Worm (Caenorhabditis elegans) whole organism, late embryonic: Measurements from ENCODE around the gene evl-20.

ENCODE experiments used
- C08G9.2 ChIP-seq: sonication (generic microtip); optimal IDR thresholded peaks from 2 replicates; lab custom pipeline; 2016; ENCODE audit warnings: mild to moderate bottlenecking, missing genetic modification characterization, moderate library complexity, missing compliant biosample characterization
- K09A11.1 ChIP-seq: sonication (generic microtip); optimal IDR thresholded peaks from 2 replicates; lab custom pipeline; 2017; ENCODE audit warnings: antibody characterized with exemption, mild to moderate bottlenecking, missing genetic modification characterization, missing compliant biosample characterization; ENCODE audit not compliant: insufficient read depth
- Y22D7AL.16 ChIP-seq: sonication (generic microtip); optimal IDR thresholded peaks from 2 replicates; lab custom pipeline; 2016; ENCODE audit warnings: missing genetic modification characterization, missing compliant biosample characterization
- ama-1 ChIP-seq: fragments of 150-350 bp; optimal IDR thresholded peaks from 2 replicates; lab custom pipeline; 2014
- ceh-14 ChIP-seq: sonication (generic microtip); optimal IDR thresholded peaks from 2 replicates; lab custom pipeline; 2016; ENCODE audit warnings: missing genotype, missing genetic modification characterization, missing compliant biosample characterization
- ceh-19 ChIP-seq: fragments of 200-800 bp; sonication (Bioruptor generic); optimal IDR thresholded peaks from 2 replicates; lab custom pipeline; 2018; ENCODE audit warnings: mild to moderate bottlenecking, missing genetic modification characterization, missing compliant biosample characterization
- ceh-2 ChIP-seq: sonication (generic microtip); optimal IDR thresholded peaks from 2 replicates; lab custom pipeline; 2016; ENCODE audit warnings: missing genotype, missing genetic modification characterization, missing compliant biosample characterization
- ceh-24 ChIP-seq: sonication (generic microtip); optimal IDR thresholded peaks from 2 replicates; lab custom pipeline; 2016; ENCODE audit warnings: mild to moderate bottlenecking, missing genetic modification characterization, missing compliant biosample characterization
- ceh-30 ChIP-seq: fragments of 150-350 bp; optimal IDR thresholded peaks from 2 replicates; lab custom pipeline; 2014; ENCODE audit warnings: missing biosample characterization, missing genetic modification characterization
- ceh-31 ChIP-seq: sonication (generic microtip); optimal IDR thresholded peaks from 2 replicates; lab custom pipeline; 2016; ENCODE audit warnings: missing genetic modification characterization, missing compliant biosample characterization
- ceh-48 ChIP-seq: sonication (generic microtip); optimal IDR thresholded peaks from 2 replicates; lab custom pipeline; 2016; ENCODE audit warnings: missing genetic modification characterization, inconsistent platforms, missing compliant biosample characterization
- ceh-6 ChIP-seq: fragments of 200-800 bp; sonication (Bioruptor generic); optimal IDR thresholded peaks from 2 replicates; lab custom pipeline; 2018; ENCODE audit warnings: mild to moderate bottlenecking, missing genetic modification characterization, missing compliant biosample characterization
- che-1 ChIP-seq: sonication (generic microtip); optimal IDR thresholded peaks from 2 replicates; lab custom pipeline; 2016; ENCODE audit warnings: mild to moderate bottlenecking, missing genetic modification characterization, missing compliant biosample characterization
- dve-1 ChIP-seq: sonication (generic microtip); optimal IDR thresholded peaks from 2 replicates; lab custom pipeline; 2017; ENCODE audit warnings: antibody characterized with exemption, mild to moderate bottlenecking, missing genetic modification characterization, missing compliant biosample characterization
- elt-4 ChIP-seq: sonication (generic microtip); optimal IDR thresholded peaks from 2 replicates; lab custom pipeline; 2016; ENCODE audit warnings: missing genetic modification characterization, missing compliant biosample characterization
- ets-4 ChIP-seq: sonication (generic microtip); optimal IDR thresholded peaks from 2 replicates; lab custom pipeline; 2016; ENCODE audit warnings: missing genetic modification characterization, missing compliant biosample characterization
- fkh-10 ChIP-seq: fragments of 150-350 bp; optimal IDR thresholded peaks from 2 replicates; lab custom pipeline; 2014; ENCODE audit warnings: missing biosample characterization, missing genetic modification reagents, missing genetic modification characterization
- fkh-6 ChIP-seq: sonication (generic microtip); optimal IDR thresholded peaks from 2 replicates; lab custom pipeline; 2016; ENCODE audit warnings: missing genetic modification characterization, missing compliant biosample characterization
- gmeb-2 ChIP-seq: sonication (generic microtip); optimal IDR thresholded peaks from 2 replicates; lab custom pipeline; 2016; ENCODE audit warnings: missing genetic modification characterization, inconsistent platforms, missing compliant biosample characterization
- hlh-13 ChIP-seq: fragments of 200-800 bp; sonication (Bioruptor generic); optimal IDR thresholded peaks from 2 replicates; lab custom pipeline; 2018; ENCODE audit warnings: mild to moderate bottlenecking, missing genetic modification characterization, missing compliant biosample characterization
- hlh-15 ChIP-seq: sonication (generic microtip); optimal IDR thresholded peaks from 2 replicates; lab custom pipeline; 2016; ENCODE audit warnings: missing genetic modification characterization, missing compliant biosample characterization
- hlh-30 ChIP-seq: sonication (generic microtip); optimal IDR thresholded peaks from 2 replicates; lab custom pipeline; 2017; ENCODE audit warnings: antibody characterized with exemption, missing genetic modification characterization, missing compliant biosample characterization; ENCODE audit not compliant: insufficient read depth
- hlh-6 ChIP-seq: sonication (generic microtip); optimal IDR thresholded peaks from 2 replicates; lab custom pipeline; 2016; ENCODE audit warnings: missing genotype, missing genetic modification characterization, missing compliant biosample characterization
- lim-6 ChIP-seq: sonication (generic microtip); optimal IDR thresholded peaks from 2 replicates; lab custom pipeline; 2016; ENCODE audit warnings: missing genetic modification characterization, missing compliant biosample characterization
- lin-11 ChIP-seq: fragments of 200-800 bp; sonication (Bioruptor generic); optimal IDR thresholded peaks from 2 replicates; lab custom pipeline; 2018; ENCODE audit warnings: mild to moderate bottlenecking, missing genetic modification characterization, missing compliant biosample characterization
- madf-2 ChIP-seq: sonication (generic microtip); optimal IDR thresholded peaks from 2 replicates; lab custom pipeline; 2017; ENCODE audit warnings: missing genetic modification characterization, missing compliant biosample characterization
- nfya-1 ChIP-seq: sonication (generic microtip); optimal IDR thresholded peaks from 2 replicates; lab custom pipeline; 2017; ENCODE audit warnings: missing genetic modification characterization, mild to moderate bottlenecking, missing compliant biosample characterization, antibody characterized with exemption, moderate library complexity
- nhr-11 ChIP-seq: fragments of 150-350 bp; optimal IDR thresholded peaks from 2 replicates; lab custom pipeline; 2014; ENCODE audit warnings: missing biosample characterization, missing genetic modification characterization
- odd-2 ChIP-seq: sonication (generic microtip); optimal IDR thresholded peaks from 2 replicates; lab custom pipeline; 2017; ENCODE audit warnings: antibody characterized with exemption, mild to moderate bottlenecking, missing genetic modification characterization, missing compliant biosample characterization
- pha-2 ChIP-seq: sonication (generic microtip); optimal IDR thresholded peaks from 2 replicates; lab custom pipeline; 2017; ENCODE audit warnings: mild to moderate bottlenecking, missing genetic modification characterization, missing compliant biosample characterization
- pros-1 ChIP-seq: fragments of 150-350 bp; optimal IDR thresholded peaks from 2 replicates; lab custom pipeline; 2014; ENCODE audit warnings: missing biosample characterization, missing genetic modification reagents, missing genetic modification characterization
- rnt-1 ChIP-seq: sonication (generic microtip); optimal IDR thresholded peaks from 2 replicates; lab custom pipeline; 2016; ENCODE audit warnings: missing genetic modification characterization, missing compliant biosample characterization
- sdc-2 ChIP-seq: sonication (generic microtip); optimal IDR thresholded peaks from 2 replicates; lab custom pipeline; 2016; ENCODE audit warnings: missing genotype, missing genetic modification characterization, missing compliant biosample characterization
- tbx-2 ChIP-seq: sonication (generic microtip); optimal IDR thresholded peaks from 2 replicates; lab custom pipeline; 2016; ENCODE audit warnings: missing genetic modification characterization, missing compliant biosample characterization
- unc-3 ChIP-seq, 2 experiments: fragments of 200-800 bp in 1 of 2; sonication (Bioruptor generic) in 1 of 2; sonication (generic microtip) in 1 of 2; conservative IDR thresholded peaks in 1 of 2; optimal IDR thresholded peaks in 1 of 2; 2 replicates each; pipeline versions ENCODE4 v1.3.6 to Lab custom; 2016 to 2022; ENCODE audit warnings: missing compliant biosample characterization in 2 of 2, missing genetic modification characterization in 2 of 2, missing genetic modification reagents in 1 of 2
- unc-42 ChIP-seq: sonication (generic microtip); optimal IDR thresholded peaks from 2 replicates; lab custom pipeline; 2016; ENCODE audit warnings: missing genotype, missing genetic modification characterization, missing compliant biosample characterization
- zip-5 ChIP-seq: sonication (generic microtip); optimal IDR thresholded peaks from 2 replicates; lab custom pipeline; 2016; ENCODE audit warnings: missing genetic modification characterization, missing compliant biosample characterization

The evl-20 gene

DNA sequence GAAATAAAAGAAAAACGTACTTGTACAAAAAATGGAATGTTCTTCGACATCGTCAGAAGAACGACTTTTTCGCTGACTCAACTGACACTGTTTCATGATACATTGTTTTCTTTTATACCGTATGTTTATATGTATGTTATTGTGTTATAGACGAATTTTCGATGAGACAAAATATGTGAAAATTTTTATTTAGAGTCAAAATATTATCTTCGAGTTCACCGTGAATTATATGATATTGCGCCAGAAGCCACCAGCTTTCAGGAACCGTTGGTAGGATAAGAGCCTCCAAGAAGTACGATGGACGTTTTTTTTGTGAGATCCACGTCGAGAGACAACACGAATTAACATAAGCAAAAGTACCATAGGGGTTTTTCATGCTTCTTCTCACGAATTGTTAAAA is 12.0 kb downstream of the evl-20 start, which contains the start of gene F22B5.6:
Gene F22B5.6 (minus strand): TSS at position 101 of the 400 bp plus-strand sequence.
- no peak for TF ChIP-seq ceh-6 (GFP tag; lab: Kevin White, UChicago)
- no peak for TF ChIP-seq ceh-48 (tag; lab: Kevin White, UChicago)
- TF ChIP-seq lim-6 (tag; lab: Kevin White, UChicago) = no peak
- no peak for TF ChIP-seq hlh-6 (tag; lab: Kevin White, UChicago)
- no peak for TF ChIP-seq hlh-15 (tag; lab: Kevin White, UChicago)
- no peak for TF ChIP-seq madf-2
- TF ChIP-seq K09A11.1 (tag; lab: Kevin White, UChicago) = no peak
- TF ChIP-seq zip-5 = no peak
- no peak for TF ChIP-seq ceh-31
- TF ChIP-seq gmeb-2 (tag; lab: Kevin White, UChicago) = no peak
- no peak for TF ChIP-seq tbx-2 (tag; lab: Kevin White, UChicago)
- no peak for TF ChIP-seq Y22D7AL.16 (tag; lab: Kevin White, UChicago)
- no peak for TF ChIP-seq pha-2 (tag; lab: Kevin White, UChicago)
- TF ChIP-seq ets-4 (tag; lab: Kevin White, UChicago) = no peak
- no peak for TF ChIP-seq nfya-1
- TF ChIP-seq lin-11 (tag; lab: Kevin White, UChicago) = no peak
- no peak for TF ChIP-seq ceh-19

DNA sequence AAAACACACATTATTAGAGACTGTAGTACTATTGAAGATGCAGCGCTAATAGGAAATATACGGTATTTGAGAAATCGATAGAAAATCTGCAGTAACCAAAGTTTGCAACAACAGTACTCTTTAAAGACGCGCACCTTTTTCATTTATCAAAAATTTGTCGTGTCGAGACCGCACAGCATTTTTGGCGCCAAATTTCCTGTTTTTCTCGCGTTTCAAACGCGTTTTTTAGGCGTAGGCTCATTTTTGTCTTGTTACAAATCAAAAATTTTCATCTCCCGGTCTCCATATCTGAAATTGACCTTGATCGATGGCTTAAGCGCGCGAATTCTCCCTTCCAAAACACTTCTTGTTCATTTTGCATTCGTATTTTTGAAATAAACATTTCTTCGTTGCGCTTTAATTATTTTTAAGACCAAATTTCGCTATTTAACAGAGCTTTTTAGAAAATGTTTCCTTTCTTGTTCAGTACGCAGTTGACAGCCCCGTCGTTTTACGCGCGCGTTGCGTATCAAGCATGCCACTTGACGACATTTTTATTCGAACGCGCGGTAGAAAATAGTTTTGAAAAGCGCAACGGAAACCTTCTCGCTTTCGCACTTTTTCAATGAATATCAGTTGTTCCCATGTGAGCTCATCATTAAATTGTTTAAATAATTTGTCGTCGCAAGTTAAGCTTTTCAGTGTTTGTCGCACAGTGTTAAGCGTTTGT is 12.7 kb downstream of the evl-20 start:
- TF ChIP-seq nhr-11 (tag; lab: Kevin White, UChicago) = no peak
- TF ChIP-seq rnt-1 (tag; lab: Kevin White, UChicago) = no peak
- TF ChIP-seq ceh-2 = no peak
- TF ChIP-seq fkh-10 (GFP tag; lab: Kevin White, UChicago) = no peak
- TF ChIP-seq hlh-13 (GFP tag; lab: Kevin White, UChicago) = no peak
- no peak for TF ChIP-seq fkh-6 (tag; lab: Kevin White, UChicago)
- TF ChIP-seq ama-1 (lab: Kevin White, UChicago) = no peak
- TF ChIP-seq C08G9.2 (tag; lab: Kevin White, UChicago) = no peak
- no peak for TF ChIP-seq pros-1 (tag; lab: Kevin White, UChicago)
- no peak for TF ChIP-seq elt-4 (tag; lab: Kevin White, UChicago)
- no peak for TF ChIP-seq zip-5
- TF ChIP-seq ceh-24 (tag; lab: Kevin White, UChicago) = no peak
- no peak for TF ChIP-seq unc-3 (GFP tag; conservative IDR thresholded peaks at IDR 0.05; lab: Robert Waterston, UW)
- no peak for TF ChIP-seq unc-3 (tag; optimal IDR thresholded peaks at IDR 0.05; lab: Kevin White, UChicago)
- TF ChIP-seq tbx-2 (tag; lab: Kevin White, UChicago) = no peak
- no peak for TF ChIP-seq odd-2
- no peak for TF ChIP-seq sdc-2
- no peak for TF ChIP-seq ceh-30 (tag; lab: Kevin White, UChicago)
- TF ChIP-seq, all 69 proteins: peak for 0

DNA sequence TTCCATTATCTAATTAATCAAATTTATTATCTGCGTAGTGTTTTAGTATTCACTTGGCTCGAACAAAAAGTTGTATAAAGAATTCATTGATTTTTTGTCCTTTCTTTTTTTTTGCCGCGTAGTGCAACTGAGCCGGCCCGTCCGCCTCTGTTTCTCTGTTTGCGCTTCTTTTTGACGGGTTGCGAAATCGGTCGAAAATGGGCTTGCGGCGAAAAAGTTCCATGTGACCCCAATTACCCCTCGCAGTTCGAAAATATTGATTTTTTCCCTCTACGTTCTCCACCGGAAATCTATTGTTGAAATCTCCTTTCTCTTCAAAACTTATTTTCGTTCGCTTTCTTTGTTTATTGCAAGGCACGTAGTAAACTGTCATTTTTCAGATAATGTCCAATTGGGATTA is 13.3 kb downstream of the evl-20 start, which contains the start of gene zyg-9:
Gene zyg-9 (plus strand): TSS at position 381 of the 400 bp plus-strand sequence.
- TF ChIP-seq ceh-48 (tag; lab: Kevin White, UChicago) (peak; percentile 43), dve-1 (tag; lab: Kevin White, UChicago) (no peak), ceh-2 (no peak), hlh-30 (tag; lab: Kevin White, UChicago) (peak; percentile 16), elt-4 (tag; lab: Kevin White, UChicago) (no peak), ceh-14 (tag; lab: Kevin White, UChicago) (no peak), nfya-1 (no peak)

DNA sequence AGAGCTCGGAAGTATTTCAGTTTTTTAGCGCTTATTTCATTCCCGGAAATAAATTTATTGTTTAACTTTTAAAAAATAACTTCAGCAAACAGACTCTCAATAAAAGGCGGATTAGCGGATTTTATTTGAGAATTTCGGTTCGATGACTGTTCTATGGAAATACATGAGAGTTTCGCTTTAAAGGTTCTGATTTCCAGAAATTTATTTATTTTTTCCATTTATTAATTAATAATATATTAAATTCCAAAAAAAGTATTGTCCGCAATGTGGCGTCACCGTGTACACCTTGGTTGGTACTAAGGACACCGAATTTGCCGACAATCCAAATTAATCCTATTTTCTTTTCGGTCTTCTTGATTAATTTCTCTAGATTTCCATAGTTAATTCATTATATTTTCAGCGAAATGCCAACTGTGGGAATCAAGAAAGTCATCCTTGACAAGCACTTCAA is 20.4 kb downstream of the evl-20 start, which contains the start of gene fars-3:
Gene fars-3 (plus strand): TSS at position 401 of the 451 bp plus-strand sequence.
- TF ChIP-seq che-1 (tag; lab: Kevin White, UChicago) (no peak), unc-42 (tag; lab: Kevin White, UChicago) (peak; percentile 24)
